Worm (Caenorhabditis elegans): ENCODE results near the gene H08J19.1.

Gene H08J19.1

ce11 chrX:15607498-15608019 lies 35.2 kb upstream of the H08J19.1 start, which contains the start of gene nipi-3 (continued):
- TF ChIP-seq nhr-77 (tag; optimal IDR thresholded peaks at IDR 0.05) (peak; percentile 99), daf-12 (tag; optimal IDR thresholded peaks at IDR 0.05) (no peak), F44E2.7 (GFP tag; IDR thresholded peaks at IDR 0.05) (no peak), F10B5.3 (tag; optimal IDR thresholded peaks at IDR 0.05) (no peak), mxl-3 (GFP tag; optimal IDR thresholded peaks at IDR 0.05) (peak; percentile 96), zag-1 (tag; optimal IDR thresholded peaks at IDR 0.05) (peak; percentile 38), nhr-28 (tag; optimal IDR thresholded peaks at IDR 0.05) (peak; percentile 100), nhr-48 (tag; optimal IDR thresholded peaks at IDR 0.05) (peak; percentile 91), ceh-44 (GFP tag; IDR thresholded peaks at IDR 0.05) (no peak), F37D6.2 (tag; optimal IDR thresholded peaks at IDR 0.05) (peak; percentile 88), daf-16 (GFP tag; optimal IDR thresholded peaks at IDR 0.05) (peak; percentile 13 to 71), daf-16 (tag; optimal IDR thresholded peaks at IDR 0.05) (peak; percentile 95), rbr-2 (tag; optimal IDR thresholded peaks at IDR 0.05) (peak; percentile 88), tag-97 (GFP tag; IDR thresholded peaks at IDR 0.05) (no peak), ama-1 (optimal IDR thresholded peaks at IDR 0.05) (no peak), snpc-1.2 (GFP tag; IDR thresholded peaks at IDR 0.05) (no peak), nhr-237 (tag; optimal IDR thresholded peaks at IDR 0.05) (peak; percentile 68), T26A8.4 (GFP tag; IDR thresholded peaks at IDR 0.05) (peak; percentile 85), pqm-1 (tag; optimal IDR thresholded peaks at IDR 0.05) (peak; percentile 79), Y105C5A.15 (GFP tag; IDR thresholded peaks at IDR 0.05) (no peak), ctbp-1 (GFP tag; IDR thresholded peaks at IDR 0.05) (peak; percentile 86), F26F4.8 (GFP tag; conservative IDR thresholded peaks at IDR 0.05) (no peak), jun-1 (tag; optimal IDR thresholded peaks at IDR 0.05) (peak; percentile 86), nhr-11 (tag; optimal IDR thresholded peaks at IDR 0.05) (peak; percentile 98), T20F7.1 (GFP tag; optimal IDR thresholded peaks at IDR 0.05) (peak; percentile 88), F49E8.2 (tag; optimal IDR thresholded peaks at IDR 0.05; ENCODE audit: borderline replicate concordance) (no peak), D1046.2 (GFP tag; IDR thresholded peaks at IDR 0.05) (peak; percentile 77; the same call in 1 of the 2 replicates), madf-9 (GFP tag; conservative IDR thresholded peaks at IDR 0.05) (peak; percentile 86), egl-43 (GFP tag; IDR thresholded peaks at IDR 0.05) (peak; percentile 84), lin-29 (GFP tag; IDR thresholded peaks at IDR 0.05) (no peak; the same call in 1 of the 2 replicates), sdz-12 (GFP tag; optimal IDR thresholded peaks at IDR 0.05) (no peak), lin-39 (tag; optimal IDR thresholded peaks at IDR 0.05) (no peak), ceh-62 (tag; optimal IDR thresholded peaks at IDR 0.05) (no peak), ceh-28 (tag; optimal IDR thresholded peaks at IDR 0.05) (peak; percentile 65), mdt-29 (GFP tag; IDR thresholded peaks at IDR 0.05) (peak; percentile 80), mdl-1 (tag; optimal IDR thresholded peaks at IDR 0.05) (peak; percentile 99), mes-2 (tag; optimal IDR thresholded peaks at IDR 0.05; ENCODE audit: poor library complexity, severe bottlenecking) (peak; percentile 88), php-3 (GFP tag; IDR thresholded peaks at IDR 0.05) (peak; percentile 73; the same call in 1 of the 2 replicates), dpl-1 (GFP tag; optimal IDR thresholded peaks at IDR 0.05) (peak; percentile 64), cey-2 (tag; optimal IDR thresholded peaks at IDR 0.05; ENCODE audit: borderline replicate concordance, insufficient read depth) (peak; percentile 61), dmd-6 (GFP tag; IDR thresholded peaks at IDR 0.05) (peak; percentile 99), Y5F2A.4 (GFP tag; optimal IDR thresholded peaks at IDR 0.05) (no peak), egl-27 (tag; optimal IDR thresholded peaks at IDR 0.05) (no peak), lir-3 (tag; optimal IDR thresholded peaks at IDR 0.05) (no peak), nhr-41 (GFP tag; IDR thresholded peaks at IDR 0.05) (peak; percentile 95), nhr-102 (tag; optimal IDR thresholded peaks at IDR 0.05) (peak; percentile 93), zfp-2 (tag; optimal IDR thresholded peaks at IDR 0.05) (no peak), fkh-10 (GFP tag; optimal IDR thresholded peaks at IDR 0.05) (peak; percentile 48), skn-1 (tag; optimal IDR thresholded peaks at IDR 0.05) (peak; percentile 52), ztf-7 (tag; optimal IDR thresholded peaks at IDR 0.05) (peak; percentile 88), nhr-25 (tag; optimal IDR thresholded peaks at IDR 0.05; ENCODE audit: borderline replicate concordance, insufficient read depth) (peak; percentile 84), aly-2 (tag; optimal IDR thresholded peaks at IDR 0.05) (no peak)
